Fruit fly (Drosophila melanogaster) whole organism, embryonic: Measurements from ENCODE around the gene DPCoAC.

ENCODE experiments used
- Abd-B ChIP-seq: fragments of 200-800 bp; sonication (Bioruptor generic); optimal IDR thresholded peaks from 2 replicates; lab custom pipeline; 2018; ENCODE audit warnings: missing biosample characterization, mild to moderate bottlenecking, missing genetic modification characterization, moderate library complexity
- Ada2b ChIP-seq: fragments of 200-800 bp; sonication (Bioruptor generic); IDR thresholded peaks from 2 replicates; pipeline ENCODE4 v1.3.6; 2022; ENCODE audit warnings: missing biosample characterization, missing genetic modification characterization
- Atf3 ChIP-seq: fragments of 200-800 bp; sonication (Bioruptor generic); optimal IDR thresholded peaks from 3 replicates; lab custom pipeline; 2016; ENCODE audit warnings: missing biosample characterization, missing genetic modification characterization
- B-H2 ChIP-seq: fragments of 200-800 bp; sonication (Bioruptor generic); optimal IDR thresholded peaks from 2 replicates; lab custom pipeline; 2018; ENCODE audit warnings: missing biosample characterization, mild to moderate bottlenecking, missing genetic modification characterization
- CG10274 ChIP-seq: fragments of 200-800 bp; sonication (Bioruptor generic); optimal IDR thresholded peaks from 3 replicates; lab custom pipeline; 2017; ENCODE audit warnings: missing biosample characterization, mild to moderate bottlenecking, missing genetic modification characterization
- CG10366 ChIP-seq: fragments of 200-800 bp; sonication (Bioruptor generic); IDR thresholded peaks from 2 replicates; pipeline ENCODE4 v1.3.6; 2022; ENCODE audit warnings: missing biosample characterization, missing genetic modification characterization
- CG10462 ChIP-seq: fragments of 200-800 bp; sonication (Bioruptor generic); optimal IDR thresholded peaks from 2 replicates; lab custom pipeline; 2016; ENCODE audit warnings: missing biosample characterization, missing genetic modification characterization
- CG11247 ChIP-seq: fragments of 200-800 bp; sonication (Bioruptor generic); IDR thresholded peaks from 2 replicates; pipeline ENCODE4 v1.3.6; 2022; ENCODE audit warnings: missing biosample characterization, missing genetic modification characterization
- CG11456 ChIP-seq: fragments of 200-800 bp; sonication (Bioruptor generic); IDR thresholded peaks from 3 replicates; pipeline ENCODE4 v1.3.6; 2022; ENCODE audit warnings: missing biosample characterization, missing genetic modification characterization
- CG15073 ChIP-seq: fragments of 200-800 bp; sonication (Bioruptor generic); optimal IDR thresholded peaks from 2 replicates; lab custom pipeline; 2016; ENCODE audit warnings: missing biosample characterization, missing genetic modification characterization
- CG16815 ChIP-seq: fragments of 200-800 bp; sonication (Bioruptor generic); optimal IDR thresholded peaks from 3 replicates; lab custom pipeline; 2017; ENCODE audit warnings: missing biosample characterization, mild to moderate bottlenecking, missing genetic modification characterization
- CG17802 ChIP-seq: fragments of 200-800 bp; sonication (Bioruptor generic); optimal IDR thresholded peaks from 2 replicates; lab custom pipeline; 2018; ENCODE audit warnings: missing biosample characterization, mild to moderate bottlenecking, missing genetic modification characterization, moderate library complexity
- CG32532 ChIP-seq: fragments of 200-800 bp; sonication (Bioruptor generic); IDR thresholded peaks from 2 replicates; pipeline ENCODE4 v1.3.6; 2022; ENCODE audit warnings: missing biosample characterization, missing genetic modification characterization
- CG34422 ChIP-seq: fragments of 200-800 bp; sonication (Bioruptor generic); IDR thresholded peaks from 3 replicates; pipeline ENCODE4 v1.3.6; 2022; ENCODE audit warnings: missing biosample characterization, missing genetic modification characterization
- CG4617 ChIP-seq: fragments of 200-800 bp; sonication (Bioruptor generic); optimal IDR thresholded peaks from 3 replicates; lab custom pipeline; 2016; ENCODE audit warnings: missing biosample characterization, missing genetic modification characterization, borderline replicate concordance
- CG5180 ChIP-seq: fragments of 200-800 bp; sonication (Bioruptor generic); optimal IDR thresholded peaks from 3 replicates; lab custom pipeline; 2017; ENCODE audit warnings: missing biosample characterization, missing genetic modification characterization, mild to moderate bottlenecking, moderate library complexity, missing genetic modification reagents
- CG7556 ChIP-seq: fragments of 200-800 bp; sonication (Bioruptor generic); optimal IDR thresholded peaks from 2 replicates; lab custom pipeline; 2017; ENCODE audit warnings: missing biosample characterization, mild to moderate bottlenecking, missing genetic modification characterization
- CG8765 ChIP-seq: fragments of 200-800 bp; sonication (Bioruptor generic); IDR thresholded peaks from 2 replicates; pipeline ENCODE4 v1.3.6; 2022; ENCODE audit warnings: missing biosample characterization, missing genetic modification characterization
- CHES-1-like ChIP-seq: fragments of 200-800 bp; sonication (Bioruptor generic); optimal IDR thresholded peaks from 2 replicates; lab custom pipeline; 2016; ENCODE audit warnings: missing biosample characterization, missing genetic modification characterization
- Dbx ChIP-seq: fragments of 200-800 bp; sonication (Bioruptor generic); IDR thresholded peaks from 3 replicates; pipeline ENCODE4 v1.3.6; 2022; ENCODE audit warnings: missing biosample characterization, missing genetic modification characterization
- HLH4C ChIP-seq: fragments of 200-800 bp; sonication (Bioruptor generic); IDR thresholded peaks from 3 replicates; pipeline ENCODE4 v1.3.6; 2022; ENCODE audit warnings: missing biosample characterization, missing genetic modification characterization; ENCODE audit not compliant: partially characterized antibody
- HLHmδ ChIP-seq: fragments of 200-800 bp; sonication (Bioruptor generic); optimal IDR thresholded peaks from 2 replicates; lab custom pipeline; 2018; ENCODE audit warnings: missing biosample characterization, mild to moderate bottlenecking, missing genetic modification characterization, moderate library complexity
- HmgZ ChIP-seq: fragments of 200-800 bp; sonication (Bioruptor generic); optimal IDR thresholded peaks from 2 replicates; lab custom pipeline; 2018; ENCODE audit warnings: missing biosample characterization, mild to moderate bottlenecking, missing genetic modification characterization
- Hr78 ChIP-seq, 2 experiments: fragments of 200-800 bp in 1 of 2; fragments of >200 bp in 1 of 2; sonication (Bioruptor generic) in 1 of 2; optimal IDR thresholded peaks; 2 replicates each; lab custom pipeline; 2017 to 2019; ENCODE audit warnings: missing biosample characterization in 2 of 2, missing genetic modification characterization in 2 of 2, mild to moderate bottlenecking in 1 of 2, moderate library complexity in 1 of 2
- Max ChIP-seq: fragments of 200-800 bp; sonication (Bioruptor generic); optimal IDR thresholded peaks from 2 replicates; lab custom pipeline; 2016; ENCODE audit warnings: missing biosample characterization, mild to moderate bottlenecking, missing genetic modification characterization
- Mrtf ChIP-seq: fragments of 200-800 bp; sonication (Bioruptor generic); IDR thresholded peaks from 3 replicates; pipeline ENCODE4 v1.3.6; 2022; ENCODE audit warnings: missing biosample characterization, missing genetic modification characterization
- Opbp ChIP-seq: fragments of 200-800 bp; sonication (Bioruptor generic); IDR thresholded peaks from 3 replicates; pipeline ENCODE4 v1.3.6; 2022; ENCODE audit warnings: missing biosample characterization, missing genetic modification characterization; ENCODE audit not compliant: partially characterized antibody
- Trl ChIP-seq, 3 experiments: fragments of >200 bp in 2 of 3; fragments of 200-800 bp in 1 of 3; sonication (Bioruptor generic) in 1 of 3; optimal IDR thresholded peaks; 2 replicates in 1 of 3; 3 replicates in 2 of 3; lab custom pipeline; 2016 to 2017; ENCODE audit warnings: missing biosample characterization in 1 of 3, missing genetic modification characterization in 1 of 3
- Xrp1 ChIP-seq: fragments of 200-800 bp; sonication (Bioruptor generic); IDR thresholded peaks from 2 replicates; pipeline ENCODE4 v1.3.6; 2022; ENCODE audit warnings: missing biosample characterization, missing genetic modification characterization
- YL-1 ChIP-seq: fragments of 200-800 bp; sonication (Bioruptor generic); optimal IDR thresholded peaks from 3 replicates; lab custom pipeline; 2017; ENCODE audit warnings: missing biosample characterization, mild to moderate bottlenecking, missing genetic modification characterization
- bab2 ChIP-seq: fragments of 200-800 bp; sonication (Bioruptor generic); optimal IDR thresholded peaks from 2 replicates; lab custom pipeline; 2016; ENCODE audit warnings: missing biosample characterization, missing genetic modification characterization
- bsh ChIP-seq, 2 experiments: fragments of 200-800 bp; sonication (Bioruptor generic); optimal IDR thresholded peaks; 2 replicates each; lab custom pipeline; 2017 to 2018; ENCODE audit warnings: mild to moderate bottlenecking in 2 of 2, missing biosample characterization in 2 of 2, missing genetic modification characterization in 2 of 2, moderate library complexity in 1 of 2
- cad ChIP-seq: fragments of >200 bp; optimal IDR thresholded peaks from 2 replicates; lab custom pipeline; 2017; ENCODE audit warnings: missing biosample characterization, missing genetic modification characterization
- chinmo ChIP-seq: fragments of 200-800 bp; sonication (Bioruptor generic); IDR thresholded peaks from 4 replicates; pipeline ENCODE4 v1.3.6; 2022; ENCODE audit warnings: missing biosample characterization, missing genetic modification characterization; ENCODE audit not compliant: partially characterized antibody
- fru ChIP-seq: fragments of >200 bp; optimal IDR thresholded peaks from 2 replicates; lab custom pipeline; 2017
- gcm2 ChIP-seq: fragments of 200-800 bp; sonication (Bioruptor generic); optimal IDR thresholded peaks from 2 replicates; lab custom pipeline; 2016; ENCODE audit warnings: missing biosample characterization, missing genetic modification characterization
- gt ChIP-seq: fragments of 200-800 bp; sonication (Bioruptor generic); IDR thresholded peaks from 2 replicates; pipeline ENCODE4 v1.3.6; 2022; ENCODE audit warnings: missing biosample characterization, missing genetic modification characterization
- h ChIP-seq: fragments of >200 bp; optimal IDR thresholded peaks from 2 replicates; lab custom pipeline; 2017
- her ChIP-seq: fragments of 200-800 bp; sonication (Bioruptor generic); optimal IDR thresholded peaks from 2 replicates; lab custom pipeline; 2016; ENCODE audit warnings: missing biosample characterization, missing genetic modification characterization
- mirr ChIP-seq: fragments of 200-800 bp; sonication (Bioruptor generic); optimal IDR thresholded peaks from 3 replicates; lab custom pipeline; 2018; ENCODE audit warnings: missing biosample characterization, mild to moderate bottlenecking, missing genetic modification characterization
- nerfin-2 ChIP-seq: fragments of 200-800 bp; sonication (Bioruptor generic); IDR thresholded peaks from 2 replicates; pipeline ENCODE4 v1.3.6; 2022; ENCODE audit warnings: missing biosample characterization, missing genetic modification characterization; ENCODE audit not compliant: partially characterized antibody
- nom ChIP-seq: fragments of 200-800 bp; sonication (Bioruptor generic); optimal IDR thresholded peaks from 2 replicates; lab custom pipeline; 2017; ENCODE audit warnings: missing biosample characterization, missing genetic modification characterization, mild to moderate bottlenecking, moderate library complexity, missing genetic modification reagents
- pan ChIP-seq, 4 experiments: fragments of >200 bp in 3 of 4; fragments of 200-800 bp in 1 of 4; sonication (Bioruptor generic) in 1 of 4; optimal IDR thresholded peaks in 3 of 4; IDR thresholded peaks in 1 of 4; 2 replicates each; pipeline versions ENCODE4 v1.3.6 to Lab custom; 2017 to 2022; ENCODE audit warnings: missing biosample characterization in 2 of 4, missing genetic modification characterization in 2 of 4, mixed read lengths in 1 of 4
- shn ChIP-seq: fragments of 200-800 bp; sonication (Bioruptor generic); optimal IDR thresholded peaks from 3 replicates; lab custom pipeline; 2016; ENCODE audit warnings: missing biosample characterization, missing genetic modification characterization
- ssp ChIP-seq: fragments of 200-800 bp; sonication (Bioruptor generic); IDR thresholded peaks from 2 replicates; pipeline ENCODE4 v1.3.6; 2022; ENCODE audit warnings: missing biosample characterization, missing genetic modification characterization
- tup ChIP-seq: fragments of 200-800 bp; sonication (Bioruptor generic); optimal IDR thresholded peaks from 2 replicates; lab custom pipeline; 2016; ENCODE audit warnings: missing biosample characterization, mild to moderate bottlenecking, missing genetic modification characterization, moderate library complexity
- unc-4 ChIP-seq: fragments of 200-800 bp; sonication (Bioruptor generic); IDR thresholded peaks from 2 replicates; pipeline ENCODE4 v1.3.6; 2022; ENCODE audit warnings: missing biosample characterization, missing genetic modification characterization; ENCODE audit not compliant: partially characterized antibody

The DPCoAC gene

dm6 chr3R:20550632-20551486, 6.6 kb downstream of the DPCoAC start (continued):
- TF ChIP-seq her (GFP tag; lab: Kevin White, UChicago) (peak; percentile 32), HLH4C (GFP tag; lab: Robert Waterston, UW) (peak; percentile 91), Hr78 (GFP tag; optimal IDR thresholded peaks at IDR 0.05; lab: Kevin White, UChicago) (no peak), CG17802 (tag; lab: Kevin White, UChicago) (peak; percentile 47), CG10462 (GFP tag; lab: Kevin White, UChicago) (peak; percentile 30), HLHmδ (peak; percentile 99), tup (GFP tag; lab: Kevin White, UChicago) (peak; percentile 44), CG8765 (GFP tag; lab: Robert Waterston, UW) (no peak), gt (GFP tag; lab: Robert Waterston, UW) (no peak), CHES-1-like (GFP tag; lab: Kevin White, UChicago) (peak; percentile 57), ssp (GFP tag; lab: Robert Waterston, UW) (no peak; the same call in 1 of the 2 replicates), Trl (optimal IDR thresholded peaks at IDR 0.05; lab: Kevin White, UChicago) (no peak), Trl (GFP tag; optimal IDR thresholded peaks at IDR 0.05; lab: Kevin White, UChicago) (peak; percentile 59), gcm2 (GFP tag; lab: Kevin White, UChicago) (no peak), CG5180 (peak; percentile 90), CG32532 (peak; percentile 28), bsh (GFP tag; optimal IDR thresholded peaks at IDR 0.05; lab: Kevin White, UChicago) (peak; percentile 57 to 75), shn (GFP tag; lab: Kevin White, UChicago) (peak; percentile 42), YL-1 (GFP tag; lab: Kevin White, UChicago) (peak; percentile 92), HmgZ (tag; lab: Kevin White, UChicago) (peak; percentile 82), unc-4 (GFP tag; lab: Robert Waterston, UW) (peak; percentile 89), Opbp (GFP tag; lab: Robert Waterston, UW) (peak; percentile 98), Atf3 (GFP tag; lab: Kevin White, UChicago) (peak; percentile 0), Xrp1 (peak; percentile 84), CG7556 (GFP tag; lab: Kevin White, UChicago) (peak; percentile 8), h (lab: Kevin White, UChicago) (no peak), nom (GFP tag; lab: Kevin White, UChicago) (peak; percentile 67), fru (lab: Kevin White, UChicago) (no peak), nerfin-2 (GFP tag; lab: Robert Waterston, UW) (peak; percentile 92), CG10274 (peak; percentile 61), CG4617 (GFP tag; lab: Kevin White, UChicago) (peak; percentile 65), CG34422 (GFP tag; lab: Robert Waterston, UW) (peak; percentile 52; the same call in 1 of the 3 replicates), CG15073 (GFP tag; lab: Kevin White, UChicago) (no peak), CG11247 (GFP tag; lab: Robert Waterston, UW) (peak; percentile 9; the same call in 1 of the 2 replicates), Dbx (GFP tag; lab: Robert Waterston, UW) (peak; percentile 49; the same call in 2 of the 3 replicates), Mrtf (GFP tag; lab: Robert Waterston, UW) (no peak), Ada2b (no peak), CG16815 (no peak), bab2 (GFP tag; lab: Kevin White, UChicago) (peak; percentile 58), CG10366 (GFP tag; lab: Robert Waterston, UW) (no peak), mirr (GFP tag; lab: Kevin White, UChicago) (peak; percentile 95), chinmo (GFP tag; lab: Robert Waterston, UW) (peak; percentile 98), CG11456 (GFP tag; lab: Robert Waterston, UW) (peak; percentile 52; the same call in 2 of the 3 replicates), pan (optimal IDR thresholded peaks at IDR 0.05; lab: Kevin White, UChicago) (no peak), pan (GFP tag; optimal IDR thresholded peaks at IDR 0.05 in 1 of 2, IDR thresholded peaks at IDR 0.05 in 1 of 2) (peak in 1 of 2 experiments; percentile 28), B-H2 (GFP tag; lab: Kevin White, UChicago) (peak; percentile 86), cad (GFP tag; lab: Kevin White, UChicago) (no peak), Max (GFP tag; lab: Kevin White, UChicago) (no peak), Abd-B (GFP tag; lab: Kevin White, UChicago) (no peak)
